Fruit fly (Drosophila melanogaster) whole organism, pupa: Measurements from ENCODE around the gene Piezo.
A peak's percentile ranks its signal among the peaks of the same experiment; 100 is the strongest.

ENCODE experiments used
- CG10348 ChIP-seq: fragments of 200-800 bp; sonication (Bioruptor generic); IDR thresholded peaks from 2 replicates; pipeline ENCODE4 v1.3.6; 2022; ENCODE audit warnings: missing biosample characterization, missing genetic modification characterization
- CG32121 ChIP-seq: fragments of 200-800 bp; sonication (Bioruptor generic); IDR thresholded peaks from 2 replicates; pipeline ENCODE4 v1.3.6; 2022; ENCODE audit warnings: missing biosample characterization, missing genetic modification characterization
- CG8301 ChIP-seq: fragments of 200-800 bp; sonication (Bioruptor generic); optimal IDR thresholded peaks from 2 replicates; lab custom pipeline; 2018; ENCODE audit warnings: missing biosample characterization, mild to moderate bottlenecking, missing genetic modification characterization
- Pif1B ChIP-seq: fragments of 200-800 bp; sonication (Bioruptor generic); optimal IDR thresholded peaks from 3 replicates; lab custom pipeline; 2016; ENCODE audit warnings: missing biosample characterization, missing genetic modification characterization
- Snoo ChIP-seq: fragments of 200-800 bp; sonication (Bioruptor generic); optimal IDR thresholded peaks from 3 replicates; lab custom pipeline; 2017; ENCODE audit warnings: missing biosample characterization, mild to moderate bottlenecking, missing genetic modification characterization, inconsistent platforms
- gl ChIP-seq: fragments of 200-800 bp; sonication (Bioruptor generic); optimal IDR thresholded peaks from 2 replicates; lab custom pipeline; 2018; ENCODE audit warnings: missing biosample characterization, mild to moderate bottlenecking, missing genetic modification characterization

DNA sequence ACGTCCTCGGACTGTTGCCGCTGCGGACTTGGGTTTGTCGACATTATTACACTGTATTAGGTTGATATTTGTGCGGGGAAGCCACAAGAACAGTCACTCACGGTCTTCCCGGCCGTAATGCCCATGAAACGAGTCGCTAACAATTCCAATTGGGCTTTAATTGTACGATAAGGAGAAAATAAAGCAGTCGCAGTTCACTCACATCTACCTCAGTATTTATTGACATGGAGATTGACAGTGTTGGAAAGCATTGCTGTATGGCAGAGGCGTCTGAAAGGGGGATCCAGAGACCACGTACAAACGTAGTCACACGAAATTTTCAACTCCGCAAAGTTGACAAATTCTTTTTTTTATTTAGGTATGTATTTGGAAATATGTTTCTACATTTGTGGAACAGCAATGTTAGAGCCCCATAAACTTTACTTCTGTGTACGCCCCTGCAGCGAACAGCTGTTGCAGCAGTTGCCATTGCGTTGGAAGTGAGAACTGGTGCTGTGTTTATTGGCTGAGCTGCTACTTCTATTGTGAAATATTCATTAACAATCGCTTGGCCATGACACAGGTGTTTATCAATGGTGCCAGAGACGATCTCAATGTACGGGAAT is 49.9 kb downstream of the Piezo start, which contains the start of the genes CG8372 and CG8360:
- TF ChIP-seq gl (tag; lab: Kevin White, UChicago) (peak; percentile 98), CG10348 (peak; percentile 96), CG8301 (tag; lab: Kevin White, UChicago) (peak; percentile 99), Pif1B (GFP tag; lab: Kevin White, UChicago) (peak; percentile 99), CG32121 (GFP tag; lab: Robert Waterston, UW) (peak; percentile 99), Snoo (tag; lab: Kevin White, UChicago) (peak; percentile 99)
